Worm (Caenorhabditis elegans): ENCODE data around the gene dur-1.

The dur-1 gene

ce11 chrIV:9928180-9928896, at the start of gene dur-1:
TSS of gene dur-1 (minus strand) at chrIV:9928230.
- no peak for TF ChIP-seq him-1 (tag; optimal IDR thresholded peaks at IDR 0.05)
- TF ChIP-seq dao-5 (tag; optimal IDR thresholded peaks at IDR 0.05), result no peak
- TF ChIP-seq W03F9.2 (tag; optimal IDR thresholded peaks at IDR 0.05), result no peak

DNA sequence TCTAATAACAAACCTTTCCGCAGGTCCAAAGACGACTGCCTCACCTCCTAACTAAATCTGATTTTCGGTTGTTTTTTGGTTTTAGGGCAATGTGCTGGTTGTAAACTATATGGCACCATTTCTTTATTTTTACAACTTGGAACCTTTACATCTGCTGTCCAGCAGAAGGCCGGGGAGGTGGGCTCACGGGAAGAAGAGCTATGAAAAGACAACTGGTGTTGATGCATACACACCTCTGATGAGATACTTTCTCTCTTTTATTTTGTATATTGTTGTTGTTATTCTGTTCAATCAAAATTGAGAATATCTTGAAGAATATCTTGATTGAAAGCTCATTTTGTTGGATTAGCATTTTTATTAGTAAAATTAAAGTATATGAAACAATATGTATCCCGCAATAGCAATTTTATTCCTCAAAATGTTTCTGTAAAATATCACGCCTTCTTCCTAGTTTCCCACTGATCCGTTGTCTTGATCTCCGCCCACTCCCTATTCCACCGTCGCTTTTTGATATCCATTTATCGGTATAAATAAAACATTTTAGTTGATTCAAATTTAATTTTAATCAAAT, 49.7 kb upstream of the dur-1 start, which contains the start of gene dhp-2:
Gene dhp-2, plus strand, starts transcription at position 521 of the 571 bp plus-strand sequence.
- no peak for TF ChIP-seq W03F9.2 (tag; optimal IDR thresholded peaks at IDR 0.05)
- no peak for TF ChIP-seq dao-5 (tag; optimal IDR thresholded peaks at IDR 0.05)
- no peak for TF ChIP-seq him-1 (tag; optimal IDR thresholded peaks at IDR 0.05)

DNA sequence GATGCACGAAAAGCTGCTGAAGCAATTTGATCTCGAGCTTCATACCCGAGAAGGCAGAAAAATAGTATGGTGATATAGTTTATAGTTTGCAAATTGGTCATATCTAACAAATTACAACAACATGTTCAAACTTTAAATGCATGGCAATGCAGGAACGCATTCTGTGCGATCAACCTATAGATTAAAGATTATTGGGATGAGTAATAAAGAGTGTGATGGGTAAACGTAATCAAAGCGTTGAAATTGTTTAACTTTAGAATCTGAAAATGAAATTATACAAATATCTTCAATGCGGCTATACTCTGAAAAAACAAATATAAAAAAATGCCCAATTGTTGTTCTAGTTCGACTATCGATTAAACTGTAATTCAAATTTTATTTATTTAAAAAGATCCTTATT, 48.3 kb upstream of the dur-1 start, which contains the start of gene C47E12.14:
Gene C47E12.14, minus strand, starts transcription at position 101 of the 400 bp plus-strand sequence.
- TF ChIP-seq dao-5 (tag; optimal IDR thresholded peaks at IDR 0.05) (no peak), W03F9.2 (tag; optimal IDR thresholded peaks at IDR 0.05) (no peak), him-1 (tag; optimal IDR thresholded peaks at IDR 0.05) (no peak)

ce11 chrIV:9974392-9974791, 46.4 kb upstream of the dur-1 start, which contains the start of gene C47E12.9:
TSS of gene C47E12.9 (plus strand) at chrIV:9974692.
- TF ChIP-seq dao-5 (tag; optimal IDR thresholded peaks at IDR 0.05) (no peak), W03F9.2 (tag; optimal IDR thresholded peaks at IDR 0.05) (no peak)

ce11 chrIV:9972629-9973028, 44.6 kb upstream of the dur-1 start, which contains the start of the genes C47E12.12 and C47E12.10:
TSS of gene C47E12.12 (minus strand) at chrIV:9972729.
TSS of gene C47E12.10 (plus strand) at chrIV:9972800.
- no peak for TF ChIP-seq W03F9.2 (tag; optimal IDR thresholded peaks at IDR 0.05)
- TF ChIP-seq dao-5 (tag; optimal IDR thresholded peaks at IDR 0.05), result no peak

- TF ChIP-seq dao-5 (tag; optimal IDR thresholded peaks at IDR 0.05) (no peak), W03F9.2 (tag; optimal IDR thresholded peaks at IDR 0.05) (no peak), him-1 (tag; optimal IDR thresholded peaks at IDR 0.05) (no peak)
Measured at ce11 chrIV:9969081-9969480, 41.1 kb upstream of the dur-1 start, which contains the start of the genes kin-5 and C47E12.11. TSS of gene kin-5 (minus strand) at chrIV:9969181. TSS of gene C47E12.11 (plus strand) at chrIV:9969400.

DNA sequence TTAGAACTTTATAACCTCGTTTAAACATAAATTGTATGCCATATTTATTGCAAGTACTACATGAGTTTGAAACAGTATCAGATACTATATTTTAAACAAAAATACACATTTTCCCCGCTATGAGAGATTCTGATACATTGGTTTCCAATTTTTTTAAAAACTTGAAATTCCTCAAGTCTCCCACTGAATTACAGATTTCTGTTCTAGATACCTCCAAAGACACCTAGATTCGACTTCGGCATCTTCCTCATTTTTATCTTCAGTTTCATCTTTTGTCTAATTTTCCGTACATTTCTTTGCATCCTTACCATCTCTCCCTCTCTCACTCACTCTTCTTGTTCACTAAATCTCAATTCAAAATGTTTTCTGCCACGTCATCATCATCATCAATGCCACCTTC, 35.9 kb upstream of the dur-1 start, which contains the start of gene T13H10.2:
Gene T13H10.2, plus strand, starts transcription at position 301 of the 400 bp plus-strand sequence.
- TF ChIP-seq him-1 (tag; optimal IDR thresholded peaks at IDR 0.05) (no peak), W03F9.2 (tag; optimal IDR thresholded peaks at IDR 0.05) (no peak), dao-5 (tag; optimal IDR thresholded peaks at IDR 0.05) (no peak)

- TF ChIP-seq him-1 (tag; optimal IDR thresholded peaks at IDR 0.05) (no peak), dao-5 (tag; optimal IDR thresholded peaks at IDR 0.05) (no peak), W03F9.2 (tag; optimal IDR thresholded peaks at IDR 0.05) (no peak)
Measured at ce11 chrIV:9953333-9953732, 25.3 kb upstream of the dur-1 start, which contains the start of gene gon-1. TSS of gene gon-1 (minus strand) at chrIV:9953433.

DNA sequence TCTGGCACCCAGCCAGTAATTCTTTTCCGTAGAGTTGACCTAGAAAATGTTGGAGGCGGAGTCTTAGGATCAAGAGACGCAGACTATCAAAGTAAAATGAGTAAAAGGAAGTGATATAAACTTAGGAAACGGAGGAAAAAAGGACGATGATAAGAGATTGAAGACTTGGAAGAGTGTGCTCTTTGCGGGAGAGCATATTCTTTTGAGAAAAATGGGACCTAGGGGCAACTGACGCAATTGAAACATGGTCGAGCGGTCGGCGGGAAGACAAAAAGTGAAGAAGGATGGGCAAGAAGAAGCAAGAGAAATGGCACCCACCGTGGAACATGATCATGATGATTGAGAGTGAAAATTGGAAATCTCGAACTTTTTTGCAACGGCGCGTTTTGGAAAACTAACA, 20.0 kb upstream of the dur-1 start:
- TF ChIP-seq W03F9.2 (tag; optimal IDR thresholded peaks at IDR 0.05) (no peak), dao-5 (tag; optimal IDR thresholded peaks at IDR 0.05) (no peak), him-1 (tag; optimal IDR thresholded peaks at IDR 0.05) (no peak)

DNA sequence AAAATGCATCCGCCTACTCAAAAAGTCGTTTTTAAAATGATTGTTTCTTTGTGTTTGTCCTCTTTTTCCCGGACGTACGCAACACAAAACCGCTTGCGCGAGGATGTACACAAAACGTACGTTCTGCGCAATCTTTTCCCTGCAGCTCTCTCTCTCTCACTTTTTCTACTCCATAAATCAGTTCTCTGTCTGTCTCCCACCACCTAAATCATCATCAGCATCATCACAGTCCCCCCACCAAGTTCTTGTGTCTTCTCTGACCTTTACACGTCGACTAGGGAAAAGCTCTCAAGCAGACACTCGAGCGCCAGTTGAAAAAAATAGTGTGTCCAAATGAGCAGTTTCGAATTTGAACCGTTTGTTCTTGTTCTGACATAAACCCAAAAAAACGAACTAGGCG, 16.2 kb upstream of the dur-1 start:
- TF ChIP-seq dao-5 (tag; optimal IDR thresholded peaks at IDR 0.05) (no peak), him-1 (tag; optimal IDR thresholded peaks at IDR 0.05) (no peak), W03F9.2 (tag; optimal IDR thresholded peaks at IDR 0.05) (no peak)

DNA sequence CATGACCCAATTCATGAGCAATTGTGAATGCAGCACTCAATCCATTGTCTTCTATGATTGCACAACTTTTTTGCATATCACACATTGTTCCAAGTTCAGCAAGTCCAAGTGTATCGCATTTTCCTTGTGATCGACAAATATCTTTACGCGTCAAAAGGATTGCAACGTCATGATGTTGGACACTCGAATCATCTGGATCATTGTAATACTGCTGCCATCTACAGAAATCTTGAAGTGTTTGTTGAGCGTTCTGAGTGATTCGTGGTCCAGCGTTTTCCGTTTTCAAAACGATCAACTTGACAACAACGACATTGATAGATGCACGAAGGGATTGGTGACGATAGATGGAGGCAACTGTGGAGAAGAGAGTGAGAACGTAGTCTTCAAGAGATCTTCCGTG, 15.2 kb upstream of the dur-1 start:
- TF ChIP-seq him-1 (tag; optimal IDR thresholded peaks at IDR 0.05) (no peak), dao-5 (tag; optimal IDR thresholded peaks at IDR 0.05) (no peak)

- no peak for TF ChIP-seq W03F9.2 (tag; optimal IDR thresholded peaks at IDR 0.05)
- TF ChIP-seq dao-5 (tag; optimal IDR thresholded peaks at IDR 0.05), result no peak
Measured at ce11 chrIV:9933580-9933979, 5.5 kb upstream of the dur-1 start, which contains the start of gene spe-29. TSS of gene spe-29 (plus strand) at chrIV:9933880.

- TF ChIP-seq him-1 (tag; optimal IDR thresholded peaks at IDR 0.05) (no peak), dao-5 (tag; optimal IDR thresholded peaks at IDR 0.05) (no peak), W03F9.2 (tag; optimal IDR thresholded peaks at IDR 0.05) (no peak)
Measured at ce11 chrIV:9932055-9932454, 4.0 kb upstream of the dur-1 start, which contains the start of the genes trmt-10A and F25H8.2. TSS of gene trmt-10A (minus strand) at chrIV:9932213. TSS of gene F25H8.2 (plus strand) at chrIV:9932235.

ce11 chrIV:9924419-9924818, 3.6 kb downstream of the dur-1 start:
- TF ChIP-seq dao-5 (tag; optimal IDR thresholded peaks at IDR 0.05) (no peak), W03F9.2 (tag; optimal IDR thresholded peaks at IDR 0.05) (no peak), him-1 (tag; optimal IDR thresholded peaks at IDR 0.05) (no peak)
